Fruit fly (Drosophila melanogaster): ENCODE data around the gene Ir62a.

dm6 chr3L:1580821-1581220 lies 49.8 kb upstream of the Ir62a start:
- TF ChIP-seq CG8478 (optimal IDR thresholded peaks at IDR 0.05) (no peak), CTCF (optimal IDR thresholded peaks at IDR 0.05) (no peak)

All from S2 (cell line).